Fruit fly (Drosophila melanogaster) S2 (cell line): ENCODE data around the gene CG17300.

Experiments used
- CG8478 ChIP-seq: fragments of >200 bp; optimal IDR thresholded peaks from 2 replicates; lab custom pipeline; 2018
- CTCF ChIP-seq, 2 experiments: fragments of >200 bp; optimal IDR thresholded peaks; 2 replicates each; lab custom pipeline; 2018

- TF ChIP-seq CG8478 (lab: Kevin White, UChicago) = no peak
- no peak for TF ChIP-seq CTCF (optimal IDR thresholded peaks at IDR 0.05; lab: Kevin White, UChicago)
These were observed 21.5 kb downstream of the CG17300 start for dm6 chr3L:13065619-13066018.
